Worm (Caenorhabditis elegans) whole organism, mixed stage, embryonic: ENCODE measurements around the gene nep-4.
A peak's percentile ranks its signal among the peaks of the same experiment; 100 is the strongest.

ENCODE experiments used
- M03D4.4 ChIP-seq: sonication (generic microtip); optimal IDR thresholded peaks from 2 replicates; lab custom pipeline; 2017; ENCODE audit warnings: mild to moderate bottlenecking, missing genetic modification characterization, missing compliant biosample characterization
- bed-3 ChIP-seq: fragments of 200-800 bp; sonication (Bioruptor generic); optimal IDR thresholded peaks from 3 replicates; lab custom pipeline; 2018; ENCODE audit warnings: mild to moderate bottlenecking, missing genetic modification characterization, moderate library complexity, missing compliant biosample characterization
- ceh-39 ChIP-seq: fragments of 150-350 bp; optimal IDR thresholded peaks from 2 replicates; lab custom pipeline; 2014; ENCODE audit warnings: missing biosample characterization, missing genetic modification characterization
- ceh-83 ChIP-seq: fragments of 200-800 bp; sonication (Bioruptor generic); optimal IDR thresholded peaks from 2 replicates; lab custom pipeline; 2018; ENCODE audit warnings: mild to moderate bottlenecking, missing genetic modification characterization, missing compliant biosample characterization
- ces-1 ChIP-seq: fragments of 150-350 bp; optimal IDR thresholded peaks from 2 replicates; lab custom pipeline; 2014; ENCODE audit warnings: missing biosample characterization, missing genetic modification reagents, missing genetic modification characterization
- cnd-1 ChIP-seq: fragments of 200-800 bp; sonication (Bioruptor generic); optimal IDR thresholded peaks from 2 replicates; lab custom pipeline; 2018; ENCODE audit warnings: mild to moderate bottlenecking, missing genetic modification characterization, missing compliant biosample characterization
- drap-1 ChIP-seq: fragments of 200-800 bp; sonication (Bioruptor generic); optimal IDR thresholded peaks from 3 replicates; lab custom pipeline; 2018; ENCODE audit warnings: mild to moderate bottlenecking, missing genetic modification characterization, missing compliant biosample characterization
- elt-1 ChIP-seq: sonication (generic microtip); optimal IDR thresholded peaks from 2 replicates; lab custom pipeline; 2017; ENCODE audit warnings: missing genetic modification characterization, mild to moderate bottlenecking, missing compliant biosample characterization, antibody characterized with exemption, moderate library complexity, borderline replicate concordance; ENCODE audit not compliant: insufficient read depth
- elt-3 ChIP-seq: fragments of 150-350 bp; optimal IDR thresholded peaks from 2 replicates; lab custom pipeline; 2014; ENCODE audit warnings: missing biosample characterization, missing genetic modification characterization
- flh-1 ChIP-seq: fragments of 200-800 bp; sonication (Bioruptor generic); optimal IDR thresholded peaks from 2 replicates; lab custom pipeline; 2018; ENCODE audit warnings: mild to moderate bottlenecking, missing genetic modification characterization, moderate library complexity, missing compliant biosample characterization
- ham-2 ChIP-seq: fragments of 200-800 bp; sonication (Bioruptor generic); optimal IDR thresholded peaks from 2 replicates; lab custom pipeline; 2018; ENCODE audit warnings: mild to moderate bottlenecking, missing genetic modification characterization, missing compliant biosample characterization
- hlh-1 ChIP-seq: fragments of 150-350 bp; optimal IDR thresholded peaks from 2 replicates; lab custom pipeline; 2014; ENCODE audit warnings: missing biosample characterization, missing genetic modification reagents, missing genetic modification characterization
- lin-13 ChIP-seq: fragments of 150-350 bp; optimal IDR thresholded peaks from 2 replicates; lab custom pipeline; 2014; ENCODE audit warnings: missing biosample characterization, missing genetic modification characterization
- lin-32 ChIP-seq: fragments of 200-800 bp; sonication (Bioruptor generic); optimal IDR thresholded peaks from 2 replicates; lab custom pipeline; 2018; ENCODE audit warnings: mild to moderate bottlenecking, missing genetic modification characterization, missing compliant biosample characterization
- lsy-2 ChIP-seq: fragments of 150-350 bp; optimal IDR thresholded peaks from 2 replicates; lab custom pipeline; 2014; ENCODE audit warnings: missing biosample characterization, missing genetic modification characterization
- mab-5 ChIP-seq: fragments of 150-350 bp; optimal IDR thresholded peaks from 2 replicates; lab custom pipeline; 2014; ENCODE audit warnings: missing biosample characterization, missing genetic modification characterization
- mep-1 ChIP-seq: fragments of 150-350 bp; optimal IDR thresholded peaks from 2 replicates; lab custom pipeline; 2017; ENCODE audit warnings: missing biosample characterization, missing genetic modification reagents, missing genetic modification characterization, inconsistent platforms
- nhr-2 ChIP-seq: fragments of 150-350 bp; optimal IDR thresholded peaks from 2 replicates; lab custom pipeline; 2014; ENCODE audit warnings: missing biosample characterization, missing genetic modification characterization
- nhr-237 ChIP-seq: fragments of 150-350 bp; optimal IDR thresholded peaks from 2 replicates; lab custom pipeline; 2014; ENCODE audit warnings: missing biosample characterization, missing genetic modification characterization
- nhr-76 ChIP-seq: sonication (generic microtip); optimal IDR thresholded peaks from 2 replicates; lab custom pipeline; 2017; ENCODE audit warnings: missing biosample characterization, missing genetic modification characterization
- pha-4 ChIP-seq: fragments of 150-350 bp; optimal IDR thresholded peaks from 2 replicates; lab custom pipeline; 2018; ENCODE audit warnings: missing biosample characterization, missing genetic modification reagents, missing genetic modification characterization
- snpc-4 ChIP-seq: fragments of 150-350 bp; optimal IDR thresholded peaks from 2 replicates; lab custom pipeline; 2014; ENCODE audit warnings: missing biosample characterization, missing genetic modification characterization
- sptf-1 ChIP-seq: sonication (generic microtip); optimal IDR thresholded peaks from 2 replicates; lab custom pipeline; 2017; ENCODE audit warnings: mild to moderate bottlenecking, missing genetic modification characterization, moderate library complexity, missing compliant biosample characterization
- tbx-8 ChIP-seq: fragments of 200-800 bp; sonication (Bioruptor generic); optimal IDR thresholded peaks from 2 replicates; lab custom pipeline; 2018; ENCODE audit warnings: mild to moderate bottlenecking, missing genetic modification characterization, moderate library complexity, missing compliant biosample characterization
- unc-120 ChIP-seq: sonication (generic microtip); optimal IDR thresholded peaks from 2 replicates; lab custom pipeline; 2017; ENCODE audit warnings: missing genetic modification characterization, missing compliant biosample characterization; ENCODE audit not compliant: poor library complexity, severe bottlenecking
- unc-39 ChIP-seq: fragments of 150-350 bp; optimal IDR thresholded peaks from 2 replicates; lab custom pipeline; 2014; ENCODE audit warnings: missing biosample characterization, missing genetic modification characterization
- unc-62 ChIP-seq: fragments of 150-350 bp; optimal IDR thresholded peaks from 2 replicates; lab custom pipeline; 2014; ENCODE audit warnings: missing biosample characterization, missing genetic modification reagents, missing genetic modification characterization
- zip-8 ChIP-seq: fragments of 150-350 bp; optimal IDR thresholded peaks from 2 replicates; lab custom pipeline; 2014; ENCODE audit warnings: missing biosample characterization, missing genetic modification characterization
- ztf-11 ChIP-seq: fragments of 150-350 bp; optimal IDR thresholded peaks from 2 replicates; lab custom pipeline; 2014; ENCODE audit warnings: missing biosample characterization, missing genetic modification characterization

nep-4 gene

DNA sequence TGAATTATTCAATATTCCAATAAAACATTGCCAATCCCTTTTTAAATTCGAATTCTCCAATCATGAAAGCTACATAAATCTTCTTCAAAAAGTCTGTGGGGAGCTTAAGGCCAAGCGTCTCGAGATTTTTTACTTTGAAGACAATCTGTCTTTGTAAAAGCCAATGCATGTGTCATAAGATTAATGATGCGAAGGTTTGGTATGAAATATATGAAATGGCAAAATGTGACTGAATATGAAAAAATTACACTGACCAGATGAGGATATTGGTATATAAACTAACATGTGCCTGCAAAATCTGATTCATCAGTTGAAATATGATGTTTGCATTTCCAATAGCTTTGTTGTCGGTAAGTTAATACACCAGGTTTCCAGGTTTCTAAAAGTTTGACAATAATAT, 17.3 kb downstream of the nep-4 start, which contains the start of gene C53B7.2:
C53B7.2 (plus strand) TSS at position 301 of the 400 bp plus-strand sequence.
- no peak for TF ChIP-seq nhr-237 (tag; lab: Kevin White, UChicago)
- no peak for TF ChIP-seq mab-5 (tag; lab: Kevin White, UChicago)
- TF ChIP-seq nhr-2, result no peak
- no peak for TF ChIP-seq M03D4.4 (tag; lab: Kevin White, UChicago)
- no peak for TF ChIP-seq elt-1 (tag; lab: Kevin White, UChicago)
- TF ChIP-seq unc-62 (GFP tag; lab: Kevin White, UChicago), result no peak
- no peak for TF ChIP-seq ceh-39 (tag; lab: Kevin White, UChicago)
- no peak for TF ChIP-seq sptf-1 (tag; lab: Kevin White, UChicago)
- TF ChIP-seq drap-1, result no peak
- TF ChIP-seq nhr-76 (tag; lab: Kevin White, UChicago), result no peak
- no peak for TF ChIP-seq unc-39 (tag; lab: Kevin White, UChicago)
- no peak for TF ChIP-seq bed-3 (GFP tag; lab: Kevin White, UChicago)
- TF ChIP-seq cnd-1 (tag; lab: Kevin White, UChicago), result no peak
- no peak for TF ChIP-seq unc-120 (tag; lab: Kevin White, UChicago)

ce11 chrX:6844394-6845072, 18.7 kb downstream of the nep-4 start, which contains the start of gene C53B7.3:
Gene C53B7.3 (plus strand): TSS chrX:6844755.
- peak; percentile 4 for TF ChIP-seq pha-4 (tag; lab: Kevin White, UChicago)
- no peak for TF ChIP-seq unc-120 (tag; lab: Kevin White, UChicago)
- no peak for TF ChIP-seq unc-62 (GFP tag; lab: Kevin White, UChicago)
- TF ChIP-seq ztf-11, result no peak
- TF ChIP-seq, all 35 proteins: peak for 1

DNA sequence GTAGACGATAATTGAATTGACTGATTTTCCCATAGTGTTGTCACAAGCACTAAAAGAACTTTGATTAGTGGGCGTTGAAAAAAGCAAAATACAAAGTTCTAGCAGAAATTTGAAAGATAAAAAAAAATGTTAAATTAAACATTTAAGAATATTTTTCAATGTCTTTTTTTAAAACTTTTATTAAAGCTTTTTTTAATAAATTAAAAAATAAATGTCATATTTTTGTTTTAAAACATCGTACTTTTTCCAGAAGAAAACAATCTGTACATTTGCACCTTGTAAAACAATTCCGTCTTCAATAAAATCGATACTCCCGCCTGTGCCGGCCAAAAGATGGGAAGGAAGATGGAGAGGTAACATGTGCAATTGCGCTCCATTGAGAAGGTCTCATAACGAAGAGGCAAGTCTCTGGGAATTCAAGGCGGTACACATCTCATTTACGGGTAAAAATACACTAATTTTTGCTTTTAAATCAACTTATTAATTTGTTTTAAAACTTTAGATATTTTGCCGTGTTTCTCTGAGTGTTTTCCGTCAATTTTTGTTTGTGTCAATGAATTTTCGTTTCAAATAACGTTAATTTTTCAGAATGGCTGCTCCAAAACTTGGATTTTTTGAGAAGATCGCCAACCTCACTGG, 22.4 kb downstream of the nep-4 start, which contains the start of the genes glr-6 and asg-2:
glr-6 (minus strand) TSS at position 51 of the 639 bp plus-strand sequence.
asg-2 (plus strand) TSS at position 589 of the 639 bp plus-strand sequence.
- peak; percentile 70 for TF ChIP-seq nhr-237 (tag; lab: Kevin White, UChicago)
- TF ChIP-seq ceh-39 (tag; lab: Kevin White, UChicago), result peak; percentile 62
- peak; percentile 59 for TF ChIP-seq ces-1 (GFP tag; lab: Kevin White, UChicago)
- TF ChIP-seq zip-8, result no peak
- peak; percentile 24 for TF ChIP-seq hlh-1
- TF ChIP-seq ztf-11, result peak; percentile 42
- TF ChIP-seq sptf-1 (tag; lab: Kevin White, UChicago), result peak; percentile 10
- peak; percentile 32 for TF ChIP-seq pha-4 (tag; lab: Kevin White, UChicago)
- no peak for TF ChIP-seq elt-3 (tag; lab: Kevin White, UChicago)
- peak; percentile 96 for TF ChIP-seq mep-1 (tag; lab: Kevin White, UChicago)
- peak; percentile 21 for TF ChIP-seq unc-62 (GFP tag; lab: Kevin White, UChicago)
- peak; percentile 60 for TF ChIP-seq lsy-2 (tag; lab: Kevin White, UChicago)
- peak; percentile 25 for TF ChIP-seq nhr-2
- peak; percentile 18 for TF ChIP-seq lin-13 (tag; lab: Kevin White, UChicago)
- no peak for TF ChIP-seq ham-2 (GFP tag; lab: Kevin White, UChicago)
- TF ChIP-seq unc-39 (tag; lab: Kevin White, UChicago), result no peak
- no peak for TF ChIP-seq M03D4.4 (tag; lab: Kevin White, UChicago)
- TF ChIP-seq lin-32 (GFP tag; lab: Kevin White, UChicago), result no peak

DNA sequence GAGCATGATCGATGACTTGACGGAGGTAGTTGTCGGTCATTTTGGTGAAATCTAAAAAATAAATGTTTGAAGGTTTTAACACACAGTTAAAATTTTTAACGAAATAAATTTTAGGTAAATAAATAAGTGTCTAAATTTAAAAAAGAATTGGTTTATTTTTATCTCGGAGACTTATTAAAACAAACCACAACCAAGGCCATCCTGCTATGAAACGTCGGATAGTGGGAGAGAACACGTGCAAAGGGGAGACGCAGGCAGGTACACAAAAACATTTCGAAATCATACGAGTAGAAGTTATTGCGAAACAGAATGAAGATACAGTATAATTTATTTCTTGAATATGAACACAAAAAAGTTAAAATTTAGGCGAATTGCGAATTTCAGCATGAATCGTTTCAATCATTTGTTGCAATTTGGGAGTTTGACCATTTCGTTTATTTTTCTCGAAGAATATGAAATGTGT, 27.1 kb downstream of the nep-4 start, which contains the start of gene F41B4.3:
F41B4.3 (minus strand) TSS at position 51 of the 463 bp plus-strand sequence.
- TF ChIP-seq unc-62 (GFP tag; lab: Kevin White, UChicago) (no peak), elt-3 (tag; lab: Kevin White, UChicago) (no peak), lin-13 (tag; lab: Kevin White, UChicago) (no peak), cnd-1 (tag; lab: Kevin White, UChicago) (no peak), ceh-83 (GFP tag; lab: Kevin White, UChicago) (no peak), ham-2 (GFP tag; lab: Kevin White, UChicago) (no peak), ceh-39 (tag; lab: Kevin White, UChicago) (no peak), drap-1 (no peak), snpc-4 (tag; lab: Kevin White, UChicago) (no peak), tbx-8 (GFP tag; lab: Kevin White, UChicago) (no peak), flh-1 (no peak)
- TF ChIP-seq, all 35 proteins: peak for 0
